Worm (Caenorhabditis elegans): Measurements from ENCODE around the gene ubc-23.

Gene ubc-23

ce11 chrX:8819815-8820415, 24.2 kb upstream of the ubc-23 start (continued):
- TF ChIP-seq set-16 (GFP tag; IDR thresholded peaks at IDR 0.05) (no peak), fos-1 (tag; optimal IDR thresholded peaks at IDR 0.05) (no peak), zip-2 (tag; optimal IDR thresholded peaks at IDR 0.05) (no peak), Y75B8A.6 (GFP tag; IDR thresholded peaks at IDR 0.05) (no peak), lin-1 (GFP tag; IDR thresholded peaks at IDR 0.05) (peak; percentile 53; the same call in 1 of the 2 replicates), zfp-2 (tag; optimal IDR thresholded peaks at IDR 0.05) (no peak)

- TF ChIP-seq dve-1 (tag; optimal IDR thresholded peaks at IDR 0.05; ENCODE audit: insufficient read depth) (peak; percentile 55), dmd-6 (GFP tag; IDR thresholded peaks at IDR 0.05) (peak; percentile 26; the same call in 1 of the 2 replicates), hmg-1.1 (GFP tag; IDR thresholded peaks at IDR 0.05) (no peak), lin-39 (tag; optimal IDR thresholded peaks at IDR 0.05) (no peak), pqm-1 (tag; optimal IDR thresholded peaks at IDR 0.05) (peak; percentile 92), php-3 (GFP tag; IDR thresholded peaks at IDR 0.05) (peak; percentile 31; the same call in 1 of the 2 replicates), aha-1 (tag) (peak; percentile 40), daf-16 (GFP tag; optimal IDR thresholded peaks at IDR 0.05) (no peak), daf-16 (tag; optimal IDR thresholded peaks at IDR 0.05) (peak; percentile 74), T26A8.4 (GFP tag; IDR thresholded peaks at IDR 0.05) (no peak), unc-130 (GFP tag; optimal IDR thresholded peaks at IDR 0.05) (no peak), lsy-2 (tag; optimal IDR thresholded peaks at IDR 0.05) (peak in 1 of 2 experiments; percentile 2), lin-15B (tag; optimal IDR thresholded peaks at IDR 0.05) (no peak), nhr-28 (tag; optimal IDR thresholded peaks at IDR 0.05) (peak; percentile 5), spr-1 (tag; optimal IDR thresholded peaks at IDR 0.05) (no peak), hlh-11 (tag; optimal IDR thresholded peaks at IDR 0.05) (peak; percentile 25)
Measured at ce11 chrX:8820643-8821042, 23.4 kb upstream of the ubc-23 start.

- TF ChIP-seq daf-8 (GFP tag; IDR thresholded peaks at IDR 0.05) (no peak), unc-62 (GFP tag; optimal IDR thresholded peaks at IDR 0.05 in 1 of 2) (no peak), unc-62 (tag; optimal IDR thresholded peaks at IDR 0.05) (no peak), zag-1 (tag; optimal IDR thresholded peaks at IDR 0.05) (no peak), mep-1 (tag; optimal IDR thresholded peaks at IDR 0.05) (no peak), php-3 (GFP tag; IDR thresholded peaks at IDR 0.05) (peak; percentile 66; the same call in 1 of the 2 replicates), hlh-30 (tag; optimal IDR thresholded peaks at IDR 0.05; ENCODE audit: insufficient read depth) (peak; percentile 23), madf-5 (GFP tag; IDR thresholded peaks at IDR 0.05) (no peak), ces-1 (GFP tag; optimal IDR thresholded peaks at IDR 0.05) (no peak), spr-3 (GFP tag; optimal IDR thresholded peaks at IDR 0.05) (no peak), mxl-2 (GFP tag; conservative IDR thresholded peaks at IDR 0.05) (no peak), nhr-48 (tag; optimal IDR thresholded peaks at IDR 0.05) (peak; percentile 10), ctbp-1 (GFP tag; IDR thresholded peaks at IDR 0.05) (no peak), zfp-2 (tag; optimal IDR thresholded peaks at IDR 0.05) (no peak), daf-19 (GFP tag; conservative IDR thresholded peaks at IDR 0.05) (no peak), nhr-237 (tag; optimal IDR thresholded peaks at IDR 0.05) (no peak), dve-1 (tag; optimal IDR thresholded peaks at IDR 0.05; ENCODE audit: insufficient read depth) (peak; percentile 82), mxl-3 (GFP tag; optimal IDR thresholded peaks at IDR 0.05) (peak; percentile 16), unc-130 (GFP tag; optimal IDR thresholded peaks at IDR 0.05) (no peak), skn-1 (tag; optimal IDR thresholded peaks at IDR 0.05) (no peak), vab-7 (GFP tag; IDR thresholded peaks at IDR 0.05) (no peak), fkh-10 (GFP tag; optimal IDR thresholded peaks at IDR 0.05) (no peak), tra-1 (GFP tag; IDR thresholded peaks at IDR 0.05) (0 out of 2 replicates have a peak, but pooled peaks have one; percentile 38), ceh-20 (GFP tag; IDR thresholded peaks at IDR 0.05) (no peak), hlh-11 (tag; optimal IDR thresholded peaks at IDR 0.05) (peak; percentile 73), aha-1 (tag) (peak; percentile 43), dmd-6 (GFP tag; IDR thresholded peaks at IDR 0.05) (peak; percentile 51; the same call in 1 of the 2 replicates), nhr-76 (tag; optimal IDR thresholded peaks at IDR 0.05) (no peak), aly-2 (tag; optimal IDR thresholded peaks at IDR 0.05) (no peak), daf-16 (GFP tag; optimal IDR thresholded peaks at IDR 0.05) (no peak), daf-16 (tag; optimal IDR thresholded peaks at IDR 0.05) (peak; percentile 78), lsy-2 (tag; optimal IDR thresholded peaks at IDR 0.05) (peak in 1 of 2 experiments; percentile 11), nhr-28 (tag; optimal IDR thresholded peaks at IDR 0.05) (peak; percentile 81), pqm-1 (tag; optimal IDR thresholded peaks at IDR 0.05) (peak; percentile 98), D1046.2 (GFP tag; IDR thresholded peaks at IDR 0.05) (no peak), lin-38 (GFP tag; IDR thresholded peaks at IDR 0.05) (no peak), jun-1 (tag; optimal IDR thresholded peaks at IDR 0.05) (no peak)
Measured at ce11 chrX:8824437-8824836, 19.7 kb upstream of the ubc-23 start, which contains the start of gene ifd-1. TSS of gene ifd-1 (minus strand) at chrX:8824448.
